Worm (Caenorhabditis elegans) whole organism, L4/young adult: ENCODE data around the gene F10E9.12.

Source experiments
- dao-5 ChIP-seq: sonication (generic microtip); optimal IDR thresholded peaks from 2 replicates; lab custom pipeline; 2016; ENCODE audit warnings: missing genotype, missing genetic modification characterization, moderate library complexity, missing compliant biosample characterization
- him-1 ChIP-seq: sonication (generic microtip); optimal IDR thresholded peaks from 2 replicates; lab custom pipeline; 2016; ENCODE audit warnings: missing genotype, missing genetic modification reagents, missing genetic modification characterization, missing compliant biosample characterization

- no peak for TF ChIP-seq him-1 (tag; lab: Kevin White, UChicago)
- no peak for TF ChIP-seq dao-5 (tag; lab: Kevin White, UChicago)
Observed at ce11 chrIII:8300860-8301396, 23.4 kb upstream of the F10E9.12 start.
